Fruit fly (Drosophila melanogaster) whole organism: Measurements from ENCODE around the gene Mob3.

Source experiments
- CG8478 ChIP-seq: fragments of >200 bp; optimal IDR thresholded peaks from 2 replicates; lab custom pipeline; 2018; ENCODE audit warnings: inconsistent platforms
- Dll ChIP-seq: fragments of >200 bp; optimal IDR thresholded peaks from 2 replicates; lab custom pipeline; 2017
- psq ChIP-seq: fragments of >200 bp; optimal IDR thresholded peaks from 2 replicates; lab custom pipeline; 2017

DNA sequence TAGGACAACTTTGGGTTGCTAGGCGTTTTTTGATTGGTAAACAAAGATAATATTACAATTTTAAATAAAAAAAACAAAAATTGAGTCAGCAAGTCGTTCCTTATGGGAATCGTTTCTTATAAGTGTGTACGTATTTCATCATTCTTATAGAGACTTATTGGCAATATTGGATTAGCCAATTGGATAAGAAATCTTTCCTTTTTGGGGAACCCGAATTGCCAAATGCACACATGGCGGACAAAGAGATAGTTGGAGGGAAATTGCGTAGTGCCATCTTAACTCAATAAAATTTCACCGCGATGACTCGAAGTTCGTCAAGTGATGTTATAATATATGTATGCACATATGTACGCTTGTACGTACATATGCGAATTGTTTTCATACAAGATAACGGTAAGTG is 26.1 kb downstream of the Mob3 start:
- TF ChIP-seq Dll (no peak), psq (lab: Kevin White, UChicago) (no peak), CG8478 (lab: Kevin White, UChicago) (no peak)
